Worm (Caenorhabditis elegans) whole organism, L1 larva: ENCODE results near the gene spig-9.

Source experiments
- Y116A8C.19 ChIP-seq: sonication (generic microtip); optimal IDR thresholded peaks from 2 replicates; lab custom pipeline; 2016; ENCODE audit warnings: missing compliant biosample characterization, missing genetic modification characterization, borderline replicate concordance
- aha-1 ChIP-seq: fragments of 150-350 bp; optimal IDR thresholded peaks from 2 replicates; lab custom pipeline; 2014; ENCODE audit warnings: missing biosample characterization, missing genetic modification characterization
- aly-2 ChIP-seq: fragments of 150-350 bp; optimal IDR thresholded peaks from 2 replicates; lab custom pipeline; 2014; ENCODE audit warnings: missing biosample characterization, missing genetic modification characterization
- ama-1 ChIP-seq: fragments of 150-350 bp; optimal IDR thresholded peaks from 2 replicates; lab custom pipeline; 2014
- ceh-63 ChIP-seq: fragments of 200-800 bp; sonication (Bioruptor generic); optimal IDR thresholded peaks from 2 replicates; lab custom pipeline; 2018; ENCODE audit warnings: mild to moderate bottlenecking, missing genetic modification characterization, missing compliant biosample characterization
- ceh-88 ChIP-seq: fragments of 200-800 bp; sonication (Bioruptor generic); IDR thresholded peaks from 2 replicates; pipeline ENCODE4 v1.3.6; 2022; ENCODE audit warnings: missing genetic modification characterization, missing compliant biosample characterization
- ces-1 ChIP-seq: fragments of 150-350 bp; optimal IDR thresholded peaks from 2 replicates; lab custom pipeline; 2014; ENCODE audit warnings: missing biosample characterization, missing genetic modification reagents, missing genetic modification characterization
- dpl-1 ChIP-seq, 3 experiments: fragments of 150-350 bp in 2 of 3; sonication (generic microtip) in 1 of 3; optimal IDR thresholded peaks; 2 replicates each; lab custom pipeline; 2014 to 2017; ENCODE audit warnings: missing biosample characterization in 3 of 3, missing genetic modification characterization in 3 of 3, missing genetic modification reagents in 3 of 3
- dsc-1 ChIP-seq: sonication (generic microtip); optimal IDR thresholded peaks from 2 replicates; lab custom pipeline; 2016; ENCODE audit warnings: mild to moderate bottlenecking, missing genetic modification characterization, missing compliant biosample characterization
- egl-13 ChIP-seq: sonication (generic microtip); optimal IDR thresholded peaks from 2 replicates; lab custom pipeline; 2016; ENCODE audit warnings: missing genotype, missing genetic modification reagents, missing genetic modification characterization, missing compliant biosample characterization
- elt-2 ChIP-seq: sonication (generic microtip); optimal IDR thresholded peaks from 2 replicates; lab custom pipeline; 2016; ENCODE audit warnings: missing genetic modification characterization, mild to moderate bottlenecking, inconsistent platforms, missing compliant biosample characterization, missing genetic modification reagents
- ets-5 ChIP-seq: fragments of 200-800 bp; sonication (Bioruptor generic); IDR thresholded peaks from 2 replicates; pipeline ENCODE4 v1.3.6; 2022; ENCODE audit warnings: missing genetic modification characterization, missing compliant biosample characterization
- fkh-10 ChIP-seq: sonication (generic microtip); optimal IDR thresholded peaks from 2 replicates; lab custom pipeline; 2017; ENCODE audit warnings: missing biosample characterization, missing genetic modification reagents, missing genetic modification characterization
- fkh-4 ChIP-seq: sonication (generic microtip); optimal IDR thresholded peaks from 2 replicates; lab custom pipeline; 2016; ENCODE audit warnings: missing compliant biosample characterization, missing genetic modification characterization, borderline replicate concordance
- fos-1 ChIP-seq: fragments of 150-350 bp; optimal IDR thresholded peaks from 2 replicates; lab custom pipeline; 2014; ENCODE audit warnings: missing biosample characterization, missing genetic modification characterization
- hlh-4 ChIP-seq: sonication (generic microtip); optimal IDR thresholded peaks from 2 replicates; lab custom pipeline; 2016; ENCODE audit warnings: mild to moderate bottlenecking, missing genetic modification characterization, missing compliant biosample characterization
- hpl-2 ChIP-seq: fragments of 150-350 bp; optimal IDR thresholded peaks from 2 replicates; lab custom pipeline; 2014; ENCODE audit warnings: missing biosample characterization, missing genetic modification reagents, missing genetic modification characterization
- jun-1 ChIP-seq: fragments of 150-350 bp; optimal IDR thresholded peaks from 2 replicates; lab custom pipeline; 2014; ENCODE audit warnings: missing biosample characterization, missing genetic modification reagents, missing genetic modification characterization
- lin-15B ChIP-seq: fragments of 150-350 bp; sonication (generic microtip); optimal IDR thresholded peaks from 3 replicates; lab custom pipeline; 2014; ENCODE audit warnings: missing biosample characterization, missing genetic modification characterization
- lin-35 ChIP-seq, 2 experiments: fragments of 150-350 bp; optimal IDR thresholded peaks; 2 replicates each; lab custom pipeline; 2014; ENCODE audit warnings: missing biosample characterization in 2 of 2, missing genetic modification characterization in 2 of 2, missing genetic modification reagents in 2 of 2
- lir-3 ChIP-seq: sonication (generic microtip); optimal IDR thresholded peaks from 2 replicates; lab custom pipeline; 2016; ENCODE audit warnings: mild to moderate bottlenecking, missing genetic modification characterization, moderate library complexity, missing compliant biosample characterization; ENCODE audit not compliant: poor library complexity
- mep-1 ChIP-seq: fragments of 150-350 bp; optimal IDR thresholded peaks from 2 replicates; lab custom pipeline; 2014; ENCODE audit warnings: missing biosample characterization, missing genetic modification characterization
- nhr-28 ChIP-seq: fragments of 150-350 bp; optimal IDR thresholded peaks from 2 replicates; lab custom pipeline; 2014; ENCODE audit warnings: missing biosample characterization, missing genetic modification characterization
- nhr-76 ChIP-seq: sonication (generic microtip); optimal IDR thresholded peaks from 2 replicates; lab custom pipeline; 2017; ENCODE audit warnings: missing biosample characterization, missing genetic modification characterization
- nhr-77 ChIP-seq: fragments of 150-350 bp; optimal IDR thresholded peaks from 2 replicates; lab custom pipeline; 2014; ENCODE audit warnings: missing biosample characterization, missing genetic modification characterization
- nhr-84 ChIP-seq: sonication (generic microtip); optimal IDR thresholded peaks from 2 replicates; lab custom pipeline; 2017; ENCODE audit warnings: missing biosample characterization, missing genetic modification characterization
- nhr-90 ChIP-seq: sonication (generic microtip); optimal IDR thresholded peaks from 2 replicates; lab custom pipeline; 2016; ENCODE audit warnings: mild to moderate bottlenecking, missing genetic modification characterization, missing compliant biosample characterization; ENCODE audit not compliant: poor library complexity
- pqm-1 ChIP-seq: sonication (generic microtip); optimal IDR thresholded peaks from 3 replicates; lab custom pipeline; 2017; ENCODE audit warnings: missing biosample characterization, missing genetic modification characterization
- tlp-1 ChIP-seq: fragments of 150-350 bp; optimal IDR thresholded peaks from 2 replicates; lab custom pipeline; 2014; ENCODE audit warnings: missing biosample characterization, missing genetic modification characterization
- vab-15 ChIP-seq: sonication (generic microtip); optimal IDR thresholded peaks from 2 replicates; lab custom pipeline; 2017; ENCODE audit warnings: missing genotype, mild to moderate bottlenecking, missing genetic modification characterization, missing compliant biosample characterization
- xbp-1 ChIP-seq: sonication (generic microtip); optimal IDR thresholded peaks from 2 replicates; lab custom pipeline; 2016; ENCODE audit warnings: missing genetic modification characterization, missing compliant biosample characterization

The spig-9 gene

ce11 chrV:13584484-13584883, 27.2 kb downstream of the spig-9 start, which contains the start of gene F53F4.1:
Gene F53F4.1, plus strand, starts transcription at chrV:13584784.
- no peak for TF ChIP-seq ama-1 (lab: Kevin White, UChicago)
- no peak for TF ChIP-seq nhr-90
- TF ChIP-seq dsc-1 (tag; lab: Kevin White, UChicago) = no peak
- no peak for TF ChIP-seq ces-1 (GFP tag; lab: Kevin White, UChicago)
- no peak for TF ChIP-seq Y116A8C.19 (tag; lab: Kevin White, UChicago)

DNA sequence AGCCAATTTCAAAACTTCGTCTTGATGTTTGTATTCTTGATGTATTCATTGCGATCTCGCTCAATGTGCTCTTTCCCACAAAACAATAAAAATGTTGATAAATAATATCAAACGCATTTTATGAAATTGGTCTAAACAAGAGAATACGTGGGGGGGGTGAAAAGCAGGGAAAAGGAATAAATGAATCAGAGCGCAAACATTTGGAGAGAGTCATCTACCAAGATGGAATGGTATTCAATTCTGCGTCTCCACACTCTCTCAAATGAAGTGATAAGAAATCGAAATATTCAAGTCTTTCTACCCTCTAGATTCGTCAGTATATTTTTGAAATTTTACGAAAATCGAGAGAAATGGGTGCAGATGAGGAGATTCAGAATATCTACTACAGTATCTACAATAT, 31.0 kb downstream of the spig-9 start, which contains the start of gene C50B8.5:
Gene C50B8.5, plus strand, starts transcription at position 273 of the 400 bp plus-strand sequence.
- peak; percentile 42 for TF ChIP-seq elt-2 (tag; lab: Kevin White, UChicago)
- TF ChIP-seq tlp-1 (tag; lab: Kevin White, UChicago) = no peak

DNA sequence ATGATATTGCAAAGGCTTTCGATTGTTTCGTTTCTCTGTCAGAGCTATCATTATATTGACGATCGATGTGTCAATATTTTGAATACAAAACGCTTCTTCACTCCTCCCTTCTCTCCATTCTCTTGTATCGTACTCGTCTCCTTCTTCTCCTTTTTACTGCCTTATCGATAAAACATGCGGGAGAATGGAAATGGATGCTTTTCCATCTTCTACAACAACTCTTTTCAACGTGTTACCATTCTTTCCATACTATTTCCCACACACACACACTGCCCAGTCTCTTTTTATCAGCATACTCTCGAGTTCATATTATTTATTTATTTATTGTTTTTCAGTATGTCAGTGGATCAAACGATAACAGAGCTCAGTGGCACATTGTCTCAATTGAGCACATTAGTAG, 33.0 kb downstream of the spig-9 start, which contains the start of gene C50B8.6:
Gene C50B8.6, plus strand, starts transcription at position 336 of the 400 bp plus-strand sequence.
- TF ChIP-seq ces-1 (GFP tag; lab: Kevin White, UChicago) (no peak), hlh-4 (tag; lab: Kevin White, UChicago) (no peak), elt-2 (tag; lab: Kevin White, UChicago) (peak; percentile 39)

DNA sequence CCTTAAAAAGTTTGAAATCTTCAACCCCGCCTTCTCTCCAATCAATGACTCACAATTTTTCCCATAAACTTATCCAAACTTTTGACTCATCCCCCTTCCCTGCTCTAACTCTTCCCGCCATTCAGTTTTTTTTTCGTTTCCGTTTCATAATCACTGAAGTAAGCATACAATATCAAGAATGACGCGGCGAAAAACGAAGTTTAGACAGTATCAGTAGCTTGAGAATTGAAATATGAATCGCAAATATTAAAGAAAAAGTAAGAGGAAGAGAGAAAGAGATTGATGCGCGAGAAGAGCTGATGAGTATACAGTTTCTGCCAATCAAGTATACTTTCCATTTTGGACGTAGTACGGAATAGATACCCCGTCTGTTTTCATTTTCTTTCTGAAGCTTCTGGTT, 34.2 kb downstream of the spig-9 start:
- TF ChIP-seq fkh-10 (no peak), aha-1 (tag; lab: Kevin White, UChicago) (no peak), ets-5 (GFP tag; lab: Robert Waterston, UW) (no peak), dpl-1 (GFP tag; optimal IDR thresholded peaks at IDR 0.05; lab: Kevin White, UChicago) (no peak), hpl-2 (GFP tag; lab: Kevin White, UChicago) (no peak), pqm-1 (tag; lab: Kevin White, UChicago) (no peak), nhr-76 (tag; lab: Kevin White, UChicago) (no peak), mep-1 (tag; lab: Kevin White, UChicago) (no peak), xbp-1 (no peak), egl-13 (no peak)

ce11 chrV:13576828-13577227, 34.9 kb downstream of the spig-9 start:
- TF ChIP-seq nhr-77 = no peak
- no peak for TF ChIP-seq lin-15B
- peak; percentile 66 for TF ChIP-seq pqm-1 (tag; lab: Kevin White, UChicago)
- peak; percentile 3 for TF ChIP-seq jun-1
- TF ChIP-seq elt-2 (tag; lab: Kevin White, UChicago) = peak; percentile 62
- no peak for TF ChIP-seq fkh-4 (tag; lab: Kevin White, UChicago)
- no peak for TF ChIP-seq nhr-84 (tag; lab: Kevin White, UChicago)
- TF ChIP-seq nhr-28 (tag; lab: Kevin White, UChicago) = no peak
- peak in 1 of 2 experiments; percentile 43 for TF ChIP-seq lin-35 (GFP tag; optimal IDR thresholded peaks at IDR 0.05; lab: Kevin White, UChicago)

- TF ChIP-seq ceh-88 (GFP tag; lab: Robert Waterston, UW) = no peak
- TF ChIP-seq hlh-4 (tag; lab: Kevin White, UChicago) = no peak
- no peak for TF ChIP-seq aha-1 (tag; lab: Kevin White, UChicago)
- no peak for TF ChIP-seq aly-2 (tag; lab: Kevin White, UChicago)
- TF ChIP-seq lir-3 (tag; lab: Kevin White, UChicago) = no peak
- TF ChIP-seq fkh-10 = no peak
- no peak for TF ChIP-seq fos-1 (tag; lab: Kevin White, UChicago)
- TF ChIP-seq ceh-63 (GFP tag; lab: Kevin White, UChicago) = no peak
- no peak for TF ChIP-seq vab-15 (tag; lab: Kevin White, UChicago)
- TF ChIP-seq, all 84 proteins: peak for 0
Measured at ce11 chrV:13575866-13576265, 35.8 kb downstream of the spig-9 start.
